Worm (Caenorhabditis elegans) whole organism, L1 larva: ENCODE results near the gene itsn-1.
"Not testable (repeated sequence)": the region's sequence is repeated elsewhere in the genome, so short reads cannot be mapped to it uniquely, and the experiment has no call there.

Source experiments
- nhr-12 ChIP-seq: sonication (generic microtip); optimal IDR thresholded peaks from 2 replicates; lab custom pipeline; 2017; ENCODE audit warnings: missing biosample characterization, missing genetic modification characterization
- nhr-28 ChIP-seq: fragments of 150-350 bp; optimal IDR thresholded peaks from 2 replicates; lab custom pipeline; 2014; ENCODE audit warnings: missing biosample characterization, missing genetic modification characterization
- sptf-1 ChIP-seq: fragments of 150-350 bp; optimal IDR thresholded peaks from 2 replicates; lab custom pipeline; 2014; ENCODE audit warnings: missing biosample characterization, missing genetic modification characterization

DNA sequence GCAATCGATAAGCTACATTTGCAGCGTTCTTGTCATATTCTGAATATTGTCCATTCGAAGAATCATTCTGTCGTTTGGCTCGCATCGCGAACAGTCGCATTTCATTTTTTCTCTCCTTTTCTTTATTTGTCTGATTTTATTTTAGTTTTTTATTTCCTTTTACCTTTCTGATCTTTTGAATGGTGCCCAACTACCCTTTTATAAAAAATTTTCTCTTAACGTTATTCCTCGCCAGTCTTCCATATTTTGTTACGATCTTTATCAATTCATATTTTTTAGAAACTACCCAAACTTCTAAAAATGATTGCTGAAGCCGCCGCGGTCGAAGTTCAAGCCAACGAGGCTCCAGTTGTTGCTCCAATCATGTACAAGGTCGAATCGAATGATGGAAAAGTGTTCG lies 43.8 kb downstream of the itsn-1 start, which contains the start of gene skr-9:
- TF ChIP-seq nhr-28; sptf-1 (tag; lab: Kevin White, UChicago); nhr-12 (tag; lab: Kevin White, UChicago): not testable (repeated sequence)
